Fruit fly (Drosophila melanogaster) whole organism, embryonic: ENCODE results near the gene bun.

ENCODE experiments used
- CG10274 ChIP-seq: fragments of 200-800 bp; sonication (Bioruptor generic); optimal IDR thresholded peaks from 3 replicates; lab custom pipeline; 2017; ENCODE audit warnings: missing biosample characterization, mild to moderate bottlenecking, missing genetic modification characterization
- CG11085 ChIP-seq: fragments of 200-800 bp; sonication (Bioruptor generic); IDR thresholded peaks from 2 replicates; pipeline ENCODE4 v1.3.6; 2022; ENCODE audit warnings: missing biosample characterization, missing genetic modification characterization
- CG12744 ChIP-seq: fragments of 200-800 bp; sonication (Bioruptor generic); optimal IDR thresholded peaks from 2 replicates; lab custom pipeline; 2016; ENCODE audit warnings: missing biosample characterization, missing genetic modification characterization
- CG12942 ChIP-seq: fragments of 200-800 bp; sonication (Bioruptor generic); optimal IDR thresholded peaks from 3 replicates; lab custom pipeline; 2016; ENCODE audit warnings: missing biosample characterization, missing genetic modification characterization
- CG1603 ChIP-seq: fragments of 200-800 bp; sonication (Bioruptor generic); optimal IDR thresholded peaks from 2 replicates; lab custom pipeline; 2019; ENCODE audit warnings: missing biosample characterization, mild to moderate bottlenecking, missing genetic modification characterization, moderate library complexity
- CG18619 ChIP-seq: fragments of 200-800 bp; sonication (Bioruptor generic); optimal IDR thresholded peaks from 3 replicates; lab custom pipeline; 2017; ENCODE audit warnings: missing biosample characterization, mild to moderate bottlenecking, missing genetic modification characterization
- CG2120 ChIP-seq: fragments of 200-800 bp; sonication (Bioruptor generic); optimal IDR thresholded peaks from 3 replicates; lab custom pipeline; 2016; ENCODE audit warnings: missing biosample characterization, missing genetic modification characterization
- CG31224 ChIP-seq: fragments of 200-800 bp; sonication (Bioruptor generic); IDR thresholded peaks from 2 replicates; pipeline ENCODE4 v1.3.6; 2022; ENCODE audit warnings: missing biosample characterization, missing genetic modification characterization
- CG32772 ChIP-seq: fragments of 200-800 bp; sonication (Bioruptor generic); IDR thresholded peaks from 2 replicates; pipeline ENCODE4 v1.3.6; 2022; ENCODE audit warnings: missing biosample characterization, missing genetic modification characterization
- CG3281 ChIP-seq: fragments of 200-800 bp; sonication (Bioruptor generic); optimal IDR thresholded peaks from 3 replicates; lab custom pipeline; 2017; ENCODE audit warnings: missing biosample characterization, mild to moderate bottlenecking, missing genetic modification characterization
- CG33213 ChIP-seq: fragments of 200-800 bp; sonication (Bioruptor generic); optimal IDR thresholded peaks from 3 replicates; lab custom pipeline; 2016; ENCODE audit warnings: missing biosample characterization, missing genetic modification characterization
- CG4282 ChIP-seq: fragments of 200-800 bp; sonication (Bioruptor generic); optimal IDR thresholded peaks from 2 replicates; lab custom pipeline; 2016; ENCODE audit warnings: missing biosample characterization, missing genetic modification characterization
- CG6813 ChIP-seq: fragments of 200-800 bp; sonication (Bioruptor generic); optimal IDR thresholded peaks from 2 replicates; lab custom pipeline; 2017; ENCODE audit warnings: missing biosample characterization, missing genetic modification characterization, mild to moderate bottlenecking, moderate library complexity, missing genetic modification reagents
- CG7745 ChIP-seq: fragments of 200-800 bp; sonication (Bioruptor generic); optimal IDR thresholded peaks from 2 replicates; lab custom pipeline; 2018; ENCODE audit warnings: missing biosample characterization, mild to moderate bottlenecking, missing genetic modification characterization, moderate library complexity
- CG8290 ChIP-seq, 3 experiments: fragments of 200-800 bp; sonication (Bioruptor generic); optimal IDR thresholded peaks; 2 replicates each; lab custom pipeline; 2016 to 2019; ENCODE audit warnings: missing biosample characterization in 3 of 3, missing genetic modification characterization in 3 of 3, mild to moderate bottlenecking in 2 of 3, moderate library complexity in 1 of 3
- CG8765 ChIP-seq: fragments of 200-800 bp; sonication (Bioruptor generic); IDR thresholded peaks from 2 replicates; pipeline ENCODE4 v1.3.6; 2022; ENCODE audit warnings: missing biosample characterization, missing genetic modification characterization
- CG9727 ChIP-seq: fragments of 200-800 bp; sonication (Bioruptor generic); optimal IDR thresholded peaks from 3 replicates; lab custom pipeline; 2017; ENCODE audit warnings: missing biosample characterization, mild to moderate bottlenecking, missing genetic modification characterization
- Camta ChIP-seq: fragments of 200-800 bp; sonication (Bioruptor generic); optimal IDR thresholded peaks from 2 replicates; lab custom pipeline; 2016; ENCODE audit warnings: missing biosample characterization, missing genetic modification characterization
- CoRest ChIP-seq: fragments of 200-800 bp; sonication (Bioruptor generic); optimal IDR thresholded peaks from 3 replicates; lab custom pipeline; 2018; ENCODE audit warnings: missing biosample characterization, mild to moderate bottlenecking, missing genetic modification characterization, moderate library complexity
- D ChIP-seq, 2 experiments: fragments of 200-800 bp in 1 of 2; fragments of >200 bp in 1 of 2; sonication (Bioruptor generic) in 1 of 2; optimal IDR thresholded peaks; 2 replicates in 1 of 2; 3 replicates in 1 of 2; lab custom pipeline; 2017; ENCODE audit warnings: mild to moderate bottlenecking in 1 of 2, missing biosample characterization in 1 of 2, missing genetic modification characterization in 1 of 2, missing genetic modification reagents in 1 of 2
- E2f1 ChIP-seq: fragments of 200-800 bp; sonication (Bioruptor generic); IDR thresholded peaks from 2 replicates; pipeline ENCODE4 v1.3.6; 2022; ENCODE audit warnings: missing biosample characterization, missing genetic modification characterization
- Ets65A ChIP-seq: fragments of 200-800 bp; sonication (Bioruptor generic); peaks from one replicate; lab custom pipeline; 2016; ENCODE audit warnings: missing biosample characterization, missing genetic modification characterization
- H2.0 ChIP-seq: fragments of 200-800 bp; sonication (Bioruptor generic); IDR thresholded peaks from 2 replicates; pipeline ENCODE4 v1.3.6; 2022; ENCODE audit warnings: missing biosample characterization, missing genetic modification characterization
- HLH3B ChIP-seq: fragments of 200-800 bp; sonication (Bioruptor generic); IDR thresholded peaks from 2 replicates; pipeline ENCODE4 v1.3.6; 2022; ENCODE audit warnings: missing biosample characterization, missing genetic modification characterization
- HLH4C ChIP-seq: fragments of 200-800 bp; sonication (Bioruptor generic); IDR thresholded peaks from 3 replicates; pipeline ENCODE4 v1.3.6; 2022; ENCODE audit warnings: missing biosample characterization, missing genetic modification characterization; ENCODE audit not compliant: partially characterized antibody
- Hey ChIP-seq: fragments of 200-800 bp; sonication (Bioruptor generic); optimal IDR thresholded peaks from 3 replicates; lab custom pipeline; 2018; ENCODE audit warnings: missing biosample characterization, mild to moderate bottlenecking, missing genetic modification characterization
- Hmr ChIP-seq: fragments of 200-800 bp; sonication (Bioruptor generic); optimal IDR thresholded peaks from 3 replicates; lab custom pipeline; 2017; ENCODE audit warnings: mild to moderate bottlenecking, missing biosample characterization, missing genetic modification reagents, missing genetic modification characterization
- Hr3 ChIP-seq: fragments of 200-800 bp; sonication (Bioruptor generic); optimal IDR thresholded peaks from 3 replicates; lab custom pipeline; 2016; ENCODE audit warnings: missing biosample characterization, missing genetic modification characterization
- Jarid2 ChIP-seq: fragments of 200-800 bp; sonication (Bioruptor generic); optimal IDR thresholded peaks from 3 replicates; lab custom pipeline; 2017; ENCODE audit warnings: mild to moderate bottlenecking, missing biosample characterization, missing genetic modification reagents, missing genetic modification characterization
- Med ChIP-seq: fragments of 200-800 bp; sonication (Bioruptor generic); peaks from one replicate; lab custom pipeline; 2016; ENCODE audit warnings: missing biosample characterization, missing genetic modification characterization, mild to moderate bottlenecking, inconsistent platforms, moderate library complexity
- Mes4 ChIP-seq: fragments of 200-800 bp; sonication (Bioruptor generic); optimal IDR thresholded peaks from 2 replicates; lab custom pipeline; 2016; ENCODE audit warnings: missing biosample characterization, missing genetic modification characterization
- Mrtf ChIP-seq: fragments of 200-800 bp; sonication (Bioruptor generic); IDR thresholded peaks from 3 replicates; pipeline ENCODE4 v1.3.6; 2022; ENCODE audit warnings: missing biosample characterization, missing genetic modification characterization
- Neu2 ChIP-seq: fragments of 200-800 bp; sonication (Bioruptor generic); optimal IDR thresholded peaks from 3 replicates; lab custom pipeline; 2016; ENCODE audit warnings: missing biosample characterization, missing genetic modification characterization, borderline replicate concordance
- NfI ChIP-seq: fragments of 200-800 bp; sonication (Bioruptor generic); optimal IDR thresholded peaks from 3 replicates; lab custom pipeline; 2018; ENCODE audit warnings: missing biosample characterization, mild to moderate bottlenecking, missing genetic modification characterization, moderate library complexity
- Sin3A ChIP-seq: fragments of >200 bp; optimal IDR thresholded peaks from 2 replicates; lab custom pipeline; 2018
- Six4 ChIP-seq: fragments of 200-800 bp; sonication (Bioruptor generic); optimal IDR thresholded peaks from 2 replicates; lab custom pipeline; 2016; ENCODE audit warnings: missing biosample characterization, missing genetic modification characterization
- Usf ChIP-seq: fragments of 200-800 bp; sonication (Bioruptor generic); optimal IDR thresholded peaks from 2 replicates; lab custom pipeline; 2017; ENCODE audit warnings: missing genotype, missing biosample characterization, missing genetic modification characterization
- ap ChIP-seq: fragments of 200-800 bp; sonication (Bioruptor generic); IDR thresholded peaks from 2 replicates; pipeline ENCODE4 v1.3.6; 2022; ENCODE audit warnings: missing biosample characterization, missing genetic modification characterization
- ash1 ChIP-seq: fragments of 200-800 bp; sonication (Bioruptor generic); optimal IDR thresholded peaks from 2 replicates; lab custom pipeline; 2018; ENCODE audit warnings: missing biosample characterization, mild to moderate bottlenecking, missing genetic modification characterization
- cad ChIP-seq: fragments of >200 bp; optimal IDR thresholded peaks from 2 replicates; lab custom pipeline; 2017; ENCODE audit warnings: missing biosample characterization, missing genetic modification characterization
- chm ChIP-seq: fragments of 200-800 bp; sonication (Bioruptor generic); IDR thresholded peaks from 2 replicates; pipeline ENCODE4 v1.3.6; 2022; ENCODE audit warnings: missing biosample characterization, missing genetic modification characterization
- croc ChIP-seq: fragments of 200-800 bp; sonication (Bioruptor generic); conservative IDR thresholded peaks from 3 replicates; pipeline ENCODE4 v1.3.6; 2022; ENCODE audit warnings: missing biosample characterization, missing genetic modification characterization
- fd64A ChIP-seq: fragments of 200-800 bp; sonication (Bioruptor generic); optimal IDR thresholded peaks from 3 replicates; lab custom pipeline; 2018; ENCODE audit warnings: missing biosample characterization, mild to moderate bottlenecking, missing genetic modification characterization
- h ChIP-seq: fragments of >200 bp; optimal IDR thresholded peaks from 2 replicates; lab custom pipeline; 2017
- jigr1 ChIP-seq: fragments of 200-800 bp; sonication (Bioruptor generic); IDR thresholded peaks from 3 replicates; pipeline ENCODE4 v1.3.6; 2022; ENCODE audit warnings: missing biosample characterization, missing genetic modification characterization
- ken ChIP-seq: fragments of 200-800 bp; sonication (Bioruptor generic); IDR thresholded peaks from 3 replicates; pipeline ENCODE4 v1.3.6; 2022; ENCODE audit warnings: missing biosample characterization, missing genetic modification characterization
- luna ChIP-seq: fragments of 200-800 bp; sonication (Bioruptor generic); optimal IDR thresholded peaks from 2 replicates; lab custom pipeline; 2016; ENCODE audit warnings: missing biosample characterization, missing genetic modification characterization
- phol ChIP-seq: fragments of 200-800 bp; sonication (Bioruptor generic); optimal IDR thresholded peaks from 3 replicates; lab custom pipeline; 2018; ENCODE audit warnings: missing biosample characterization, mild to moderate bottlenecking, missing genetic modification characterization, moderate library complexity
- seq ChIP-seq: fragments of 200-800 bp; sonication (Bioruptor generic); IDR thresholded peaks from 2 replicates; pipeline ENCODE4 v1.3.6; 2022; ENCODE audit warnings: missing biosample characterization, missing genetic modification characterization
- sna ChIP-seq: fragments of 200-800 bp; sonication (Bioruptor generic); IDR thresholded peaks from 2 replicates; pipeline ENCODE4 v1.3.6; 2022; ENCODE audit warnings: missing biosample characterization, missing genetic modification characterization; ENCODE audit not compliant: partially characterized antibody
- ssp ChIP-seq: fragments of 200-800 bp; sonication (Bioruptor generic); IDR thresholded peaks from 2 replicates; pipeline ENCODE4 v1.3.6; 2022; ENCODE audit warnings: missing biosample characterization, missing genetic modification characterization
- zfh2 ChIP-seq: fragments of 200-800 bp; sonication (Bioruptor generic); optimal IDR thresholded peaks from 2 replicates; lab custom pipeline; 2016; ENCODE audit warnings: missing biosample characterization, missing genetic modification characterization

The bun gene

dm6 chr2L:12493771-12494317 is 52.6 kb downstream of the bun start (continued):
- TF ChIP-seq HLH3B (GFP tag; lab: Robert Waterston, UW) (no peak), CG9727 (GFP tag; lab: Kevin White, UChicago) (no peak), cad (GFP tag; lab: Kevin White, UChicago) (no peak), Hr3 (GFP tag; lab: Kevin White, UChicago) (no peak), CoRest (tag; lab: Kevin White, UChicago) (no peak), CG8765 (GFP tag; lab: Robert Waterston, UW) (no peak), Neu2 (no peak), sna (GFP tag; lab: Robert Waterston, UW) (no peak), CG12942 (no peak), CG8290 (GFP tag; optimal IDR thresholded peaks at IDR 0.05; lab: Kevin White, UChicago) (no peak), CG8290 (tag; optimal IDR thresholded peaks at IDR 0.05; lab: Kevin White, UChicago) (peak in 1 of 2 experiments; percentile 51), jigr1 (no peak), CG12744 (GFP tag; lab: Kevin White, UChicago) (no peak), Mes4 (GFP tag; lab: Kevin White, UChicago) (no peak), Six4 (no peak), CG6813 (no peak), H2.0 (GFP tag; lab: Robert Waterston, UW) (0 out of 2 replicates have a peak, but pooled peaks have one; percentile 4), D (optimal IDR thresholded peaks at IDR 0.05; lab: Kevin White, UChicago) (no peak), D (GFP tag; optimal IDR thresholded peaks at IDR 0.05; lab: Kevin White, UChicago) (no peak), CG4282 (GFP tag; lab: Kevin White, UChicago) (no peak), Camta (GFP tag; lab: Kevin White, UChicago) (no peak), ash1 (GFP tag; lab: Kevin White, UChicago) (no peak), NfI (no peak), ken (GFP tag; lab: Robert Waterston, UW) (no peak), Ets65A (GFP tag; lab: Kevin White, UChicago) (no peak), Hmr (GFP tag; lab: Kevin White, UChicago) (peak; percentile 48), croc (no peak), CG32772 (GFP tag; lab: Robert Waterston, UW) (peak; percentile 88), CG7745 (tag; lab: Kevin White, UChicago) (peak; percentile 82), CG18619 (no peak), h (lab: Kevin White, UChicago) (no peak), Jarid2 (GFP tag; lab: Kevin White, UChicago) (no peak), ssp (GFP tag; lab: Robert Waterston, UW) (no peak), phol (tag; lab: Kevin White, UChicago) (no peak), seq (GFP tag; lab: Robert Waterston, UW) (no peak), Med (GFP tag; lab: Kevin White, UChicago) (peak; percentile 71), Hey (peak; percentile 48), HLH4C (GFP tag; lab: Robert Waterston, UW) (no peak), luna (GFP tag; lab: Kevin White, UChicago) (no peak), Mrtf (GFP tag; lab: Robert Waterston, UW) (no peak), CG31224 (GFP tag; lab: Robert Waterston, UW) (no peak), zfh2 (GFP tag; lab: Kevin White, UChicago) (peak; percentile 17), CG1603 (tag; lab: Kevin White, UChicago) (no peak), CG33213 (GFP tag; lab: Kevin White, UChicago) (no peak), CG11085 (GFP tag; lab: Robert Waterston, UW) (no peak), fd64A (GFP tag; lab: Kevin White, UChicago) (no peak), ap (GFP tag; lab: Robert Waterston, UW) (no peak), chm (GFP tag; lab: Robert Waterston, UW) (no peak), CG3281 (peak; percentile 46), E2f1 (GFP tag; lab: Robert Waterston, UW) (no peak), Sin3A (lab: Kevin White, UChicago) (no peak), CG2120 (GFP tag; lab: Kevin White, UChicago) (peak; percentile 30), CG10274 (GFP tag; lab: Kevin White, UChicago) (no peak), Usf (GFP tag; lab: Kevin White, UChicago) (no peak)
